Fruit fly (Drosophila melanogaster) whole organism, wandering third instar larva: ENCODE measurements around the gene Dup99B.

Source experiments
- Dfd ChIP-seq: fragments of >200 bp; optimal IDR thresholded peaks from 2 replicates; lab custom pipeline; 2017; ENCODE audit warnings: missing biosample characterization, missing genetic modification characterization
- Hnf4 ChIP-seq: fragments of 200-800 bp; sonication (Bioruptor generic); optimal IDR thresholded peaks from 2 replicates; lab custom pipeline; 2016; ENCODE audit warnings: missing biosample characterization, mild to moderate bottlenecking, missing genetic modification characterization
- Hr78 ChIP-seq: fragments of >200 bp; optimal IDR thresholded peaks from 2 replicates; lab custom pipeline; 2017; ENCODE audit warnings: missing biosample characterization, missing genetic modification characterization
- Myc ChIP-seq: fragments of >200 bp; optimal IDR thresholded peaks from 2 replicates; lab custom pipeline; 2017
- br ChIP-seq: fragments of 200-800 bp; sonication (Bioruptor generic); optimal IDR thresholded peaks from 2 replicates; lab custom pipeline; 2016; ENCODE audit warnings: missing biosample characterization, missing genetic modification characterization
- fru ChIP-seq: fragments of 200-800 bp; sonication (Bioruptor generic); optimal IDR thresholded peaks from 3 replicates; lab custom pipeline; 2016; ENCODE audit warnings: missing biosample characterization, mild to moderate bottlenecking, missing genetic modification characterization
- pan ChIP-seq: fragments of >200 bp; optimal IDR thresholded peaks from 2 replicates; lab custom pipeline; 2017
- psq ChIP-seq: fragments of 200-800 bp; sonication (Bioruptor generic); optimal IDR thresholded peaks from 3 replicates; lab custom pipeline; 2017; ENCODE audit warnings: missing biosample characterization, mild to moderate bottlenecking, missing genetic modification characterization, moderate library complexity
- usp ChIP-seq: fragments of >200 bp; optimal IDR thresholded peaks from 2 replicates; lab custom pipeline; 2017; ENCODE audit warnings: missing biosample characterization, missing genetic modification characterization
- woc ChIP-seq: sonication (Bioruptor generic); optimal IDR thresholded peaks from 2 replicates; lab custom pipeline; 2016; ENCODE audit warnings: missing biosample characterization, mild to moderate bottlenecking, missing genetic modification characterization

- no peak for TF ChIP-seq Hnf4 (GFP tag; lab: Kevin White, UChicago)
- no peak for TF ChIP-seq psq (GFP tag; lab: Kevin White, UChicago)
- no peak for TF ChIP-seq br
- TF ChIP-seq fru = no peak
- TF ChIP-seq pan = no peak
- TF ChIP-seq usp (GFP tag; lab: Kevin White, UChicago) = no peak
- no peak for TF ChIP-seq woc (GFP tag; lab: Kevin White, UChicago)
- TF ChIP-seq Myc (lab: Kevin White, UChicago) = no peak
- TF ChIP-seq Dfd (GFP tag; lab: Kevin White, UChicago) = no peak
- TF ChIP-seq Hr78 (GFP tag; lab: Kevin White, UChicago) = no peak
Measured at dm6 chr3R:29697841-29698240, 17.3 kb downstream of the Dup99B start.
